Fruit fly (Drosophila melanogaster) whole organism, pupa: ENCODE data around the gene CG11902.
A peak's percentile ranks its signal among the peaks of the same experiment; 100 is the strongest.

Experiments used
- CG10348 ChIP-seq: fragments of 200-800 bp; sonication (Bioruptor generic); IDR thresholded peaks from 2 replicates; pipeline ENCODE4 v1.3.6; 2022; ENCODE audit warnings: missing biosample characterization, missing genetic modification characterization
- CG12605 ChIP-seq: fragments of 200-800 bp; sonication (Bioruptor generic); IDR thresholded peaks from 2 replicates; pipeline ENCODE4 v1.3.6; 2022; ENCODE audit warnings: missing biosample characterization, missing genetic modification characterization
- CG13204 ChIP-seq: fragments of 200-800 bp; sonication (Bioruptor generic); optimal IDR thresholded peaks from 2 replicates; lab custom pipeline; 2018; ENCODE audit warnings: missing biosample characterization, mild to moderate bottlenecking, missing genetic modification characterization, moderate library complexity
- CG14655 ChIP-seq: fragments of 200-800 bp; sonication (Bioruptor generic); optimal IDR thresholded peaks from 3 replicates; lab custom pipeline; 2017; ENCODE audit warnings: mild to moderate bottlenecking, missing biosample characterization, missing genetic modification reagents, missing genetic modification characterization
- CG15710 ChIP-seq: fragments of 200-800 bp; sonication (Bioruptor generic); optimal IDR thresholded peaks from 2 replicates; lab custom pipeline; 2018; ENCODE audit warnings: missing biosample characterization, mild to moderate bottlenecking, missing genetic modification characterization, moderate library complexity
- CG17806 ChIP-seq: fragments of 200-800 bp; sonication (Bioruptor generic); optimal IDR thresholded peaks from 2 replicates; lab custom pipeline; 2018; ENCODE audit warnings: missing biosample characterization, mild to moderate bottlenecking, missing genetic modification characterization, moderate library complexity
- CG32121 ChIP-seq: fragments of 200-800 bp; sonication (Bioruptor generic); IDR thresholded peaks from 2 replicates; pipeline ENCODE4 v1.3.6; 2022; ENCODE audit warnings: missing biosample characterization, missing genetic modification characterization
- CG34367 ChIP-seq: fragments of 200-800 bp; sonication (Bioruptor generic); optimal IDR thresholded peaks from 2 replicates; lab custom pipeline; 2018; ENCODE audit warnings: missing biosample characterization, mild to moderate bottlenecking, missing genetic modification characterization
- CG4496 ChIP-seq: fragments of 200-800 bp; sonication (Bioruptor generic); IDR thresholded peaks from 3 replicates; pipeline ENCODE4 v1.3.6; 2022; ENCODE audit warnings: missing biosample characterization, missing genetic modification characterization
- CG8159 ChIP-seq: fragments of 200-800 bp; sonication (Bioruptor generic); optimal IDR thresholded peaks from 3 replicates; lab custom pipeline; 2018; ENCODE audit warnings: missing biosample characterization, mild to moderate bottlenecking, missing genetic modification characterization, moderate library complexity
- CG8301 ChIP-seq: fragments of 200-800 bp; sonication (Bioruptor generic); optimal IDR thresholded peaks from 2 replicates; lab custom pipeline; 2018; ENCODE audit warnings: missing biosample characterization, mild to moderate bottlenecking, missing genetic modification characterization
- CG9948 ChIP-seq: fragments of 200-800 bp; sonication (Bioruptor generic); optimal IDR thresholded peaks from 2 replicates; lab custom pipeline; 2018; ENCODE audit warnings: missing biosample characterization, mild to moderate bottlenecking, missing genetic modification characterization, moderate library complexity
- D1 ChIP-seq: fragments of 200-800 bp; sonication (Bioruptor generic); optimal IDR thresholded peaks from 2 replicates; lab custom pipeline; 2018; ENCODE audit warnings: missing biosample characterization, mild to moderate bottlenecking, missing genetic modification characterization, moderate library complexity
- EcR ChIP-seq: fragments of 200-800 bp; sonication (Bioruptor generic); optimal IDR thresholded peaks from 3 replicates; lab custom pipeline; 2019; ENCODE audit warnings: missing biosample characterization, missing genetic modification characterization, mild to moderate bottlenecking, moderate library complexity, missing genetic modification reagents
- Ets98B ChIP-seq: fragments of 200-800 bp; sonication (Bioruptor generic); IDR thresholded peaks from 2 replicates; pipeline ENCODE4 v1.3.6; 2022; ENCODE audit warnings: missing biosample characterization, missing genetic modification characterization
- Pif1A ChIP-seq: fragments of 200-800 bp; sonication (Bioruptor generic); optimal IDR thresholded peaks from 3 replicates; lab custom pipeline; 2016; ENCODE audit warnings: missing biosample characterization, missing genetic modification characterization
- Pif1B ChIP-seq: fragments of 200-800 bp; sonication (Bioruptor generic); optimal IDR thresholded peaks from 3 replicates; lab custom pipeline; 2016; ENCODE audit warnings: missing biosample characterization, missing genetic modification characterization
- Snoo ChIP-seq: fragments of 200-800 bp; sonication (Bioruptor generic); optimal IDR thresholded peaks from 3 replicates; lab custom pipeline; 2017; ENCODE audit warnings: missing biosample characterization, mild to moderate bottlenecking, missing genetic modification characterization, inconsistent platforms
- fd96Ca ChIP-seq: fragments of 200-800 bp; sonication (Bioruptor generic); IDR thresholded peaks from 3 replicates; pipeline ENCODE4 v1.3.6; 2022; ENCODE audit warnings: missing biosample characterization, missing genetic modification characterization
- gl ChIP-seq: fragments of 200-800 bp; sonication (Bioruptor generic); optimal IDR thresholded peaks from 2 replicates; lab custom pipeline; 2018; ENCODE audit warnings: missing biosample characterization, mild to moderate bottlenecking, missing genetic modification characterization
- rn ChIP-seq: fragments of 200-800 bp; sonication (Bioruptor generic); IDR thresholded peaks from 2 replicates; pipeline ENCODE4 v1.3.6; 2022; ENCODE audit warnings: missing biosample characterization, missing genetic modification characterization

Gene CG11902

dm6 chr3R:25299507-25299964 lies 35.5 kb upstream of the CG11902 start, which contains the start of gene CG31288:
Gene CG31288, minus strand, starts transcription at chr3R:25299557.
- TF ChIP-seq CG32121 (GFP tag; lab: Robert Waterston, UW) (no peak), CG4496 (GFP tag; lab: Robert Waterston, UW) (no peak), D1 (tag; lab: Kevin White, UChicago) (no peak)

dm6 chr3R:25300575-25300974 lies 34.5 kb upstream of the CG11902 start, which contains the start of gene CG13659:
Gene CG13659, plus strand, starts transcription at chr3R:25300891.
- TF ChIP-seq CG34367 (tag; lab: Kevin White, UChicago) (no peak), fd96Ca (GFP tag; lab: Robert Waterston, UW) (no peak), Snoo (tag; lab: Kevin White, UChicago) (no peak), gl (tag; lab: Kevin White, UChicago) (no peak), CG14655 (GFP tag; lab: Kevin White, UChicago) (no peak), Pif1B (no peak), CG9948 (tag; lab: Kevin White, UChicago) (no peak), Pif1A (no peak), CG10348 (GFP tag; lab: Robert Waterston, UW) (no peak), CG8159 (tag; lab: Kevin White, UChicago) (no peak), CG17806 (tag; lab: Kevin White, UChicago) (no peak), CG8301 (tag; lab: Kevin White, UChicago) (no peak), CG32121 (GFP tag; lab: Robert Waterston, UW) (no peak), EcR (GFP tag; lab: Kevin White, UChicago) (no peak), Ets98B (GFP tag; lab: Robert Waterston, UW) (no peak)
- TF ChIP-seq, all 21 proteins: peak for 0

dm6 chr3R:25302239-25302638 lies 32.8 kb upstream of the CG11902 start, which contains the start of gene CG31370:
Gene CG31370, plus strand, starts transcription at chr3R:25302464.
- no peak for TF ChIP-seq fd96Ca (GFP tag; lab: Robert Waterston, UW)
- TF ChIP-seq Ets98B (GFP tag; lab: Robert Waterston, UW) = no peak
- TF ChIP-seq CG10348 (GFP tag; lab: Robert Waterston, UW) = no peak
- TF ChIP-seq CG9948 (tag; lab: Kevin White, UChicago) = no peak
- no peak for TF ChIP-seq gl (tag; lab: Kevin White, UChicago)
- TF ChIP-seq CG8159 (tag; lab: Kevin White, UChicago) = no peak
- no peak for TF ChIP-seq Pif1B
- TF ChIP-seq CG34367 (tag; lab: Kevin White, UChicago) = no peak
- TF ChIP-seq CG15710 (tag; lab: Kevin White, UChicago) = no peak
- TF ChIP-seq CG4496 (GFP tag; lab: Robert Waterston, UW) = no peak
- no peak for TF ChIP-seq CG17806 (tag; lab: Kevin White, UChicago)
- TF ChIP-seq CG32121 (GFP tag; lab: Robert Waterston, UW) = no peak
- no peak for TF ChIP-seq CG8301 (tag; lab: Kevin White, UChicago)
- no peak for TF ChIP-seq CG13204 (GFP tag; lab: Kevin White, UChicago)
- no peak for TF ChIP-seq CG12605 (GFP tag; lab: Robert Waterston, UW)
- no peak for TF ChIP-seq Snoo (tag; lab: Kevin White, UChicago)
- TF ChIP-seq D1 (tag; lab: Kevin White, UChicago) = no peak
- no peak for TF ChIP-seq EcR (GFP tag; lab: Kevin White, UChicago)

- TF ChIP-seq CG15710 (tag; lab: Kevin White, UChicago) = no peak
- TF ChIP-seq rn = no peak
- TF ChIP-seq EcR (GFP tag; lab: Kevin White, UChicago) = peak; percentile 74
- no peak for TF ChIP-seq Pif1A
- TF ChIP-seq CG8301 (tag; lab: Kevin White, UChicago) = no peak
- no peak for TF ChIP-seq fd96Ca (GFP tag; lab: Robert Waterston, UW)
- no peak for TF ChIP-seq CG9948 (tag; lab: Kevin White, UChicago)
- no peak for TF ChIP-seq CG4496 (GFP tag; lab: Robert Waterston, UW)
- TF ChIP-seq CG14655 (GFP tag; lab: Kevin White, UChicago) = no peak
Measured at dm6 chr3R:25303857-25304440, 31.1 kb upstream of the CG11902 start, which contains the start of gene CG31436. Gene CG31436, plus strand, starts transcription at chr3R:25304137.

- TF ChIP-seq EcR (GFP tag; lab: Kevin White, UChicago) (no peak), Pif1A (no peak), Pif1B (no peak), CG32121 (GFP tag; lab: Robert Waterston, UW) (no peak), gl (tag; lab: Kevin White, UChicago) (no peak), Ets98B (GFP tag; lab: Robert Waterston, UW) (no peak), CG12605 (GFP tag; lab: Robert Waterston, UW) (no peak), CG4496 (GFP tag; lab: Robert Waterston, UW) (no peak), CG17806 (tag; lab: Kevin White, UChicago) (no peak), CG14655 (GFP tag; lab: Kevin White, UChicago) (no peak)
- TF ChIP-seq, all 21 proteins: peak for 0
Measured at dm6 chr3R:25305822-25306544, 29.1 kb upstream of the CG11902 start.
